Fruit fly (Drosophila melanogaster): ENCODE results near the gene Apc.

Apc gene

dm6 chr3R:28844611-28845376 is at the start of gene Apc, which contains the start of gene spg (continued):
- TF ChIP-seq cato (GFP tag; optimal IDR thresholded peaks at IDR 0.05; ENCODE audit: borderline replicate concordance) (peak; percentile 37), NC2α (GFP tag; optimal IDR thresholded peaks at IDR 0.05) (peak; percentile 76), dmrt11E (tag; optimal IDR thresholded peaks at IDR 0.05) (peak; percentile 30), CG11093 (GFP tag; IDR thresholded peaks at IDR 0.05) (no peak), CG8924 (tag; optimal IDR thresholded peaks at IDR 0.05) (peak; percentile 11), CG17186 (GFP tag; optimal IDR thresholded peaks at IDR 0.05) (peak; percentile 36), CG7928 (GFP tag; optimal IDR thresholded peaks at IDR 0.05) (no peak), CG42726 (GFP tag; IDR thresholded peaks at IDR 0.05; ENCODE audit: partially characterized antibody) (peak; percentile 69), CG17359 (tag; optimal IDR thresholded peaks at IDR 0.05) (peak; percentile 10), ind (GFP tag; optimal IDR thresholded peaks at IDR 0.05) (peak; percentile 26), CG13287 (GFP tag; IDR thresholded peaks at IDR 0.05; ENCODE audit: partially characterized antibody) (peak; percentile 80), CG9727 (GFP tag; optimal IDR thresholded peaks at IDR 0.05) (peak; percentile 20), nom (GFP tag; optimal IDR thresholded peaks at IDR 0.05) (peak; percentile 77), odd (GFP tag; optimal IDR thresholded peaks at IDR 0.05) (peak; percentile 50), jing (GFP tag; optimal IDR thresholded peaks at IDR 0.05) (no peak), CG6175 (GFP tag; IDR thresholded peaks at IDR 0.05) (no peak), cad (GFP tag; optimal IDR thresholded peaks at IDR 0.05) (peak; percentile 76), CG1647 (GFP tag; optimal IDR thresholded peaks at IDR 0.05) (no peak), dysf (GFP tag; IDR thresholded peaks at IDR 0.05) (peak; percentile 31; the same call in 1 of the 3 replicates), ken (GFP tag; IDR thresholded peaks at IDR 0.05) (peak; percentile 26; the same call in 1 of the 3 replicates), nmo (GFP tag; optimal IDR thresholded peaks at IDR 0.05) (peak; percentile 71), inv (GFP tag; IDR thresholded peaks at IDR 0.05; ENCODE audit: partially characterized antibody) (peak; percentile 61), sug (tag; optimal IDR thresholded peaks at IDR 0.05) (peak; percentile 93), CG6654 (GFP tag; optimal IDR thresholded peaks at IDR 0.05) (peak; percentile 99), Hey (tag; optimal IDR thresholded peaks at IDR 0.05) (peak; percentile 23), ham (GFP tag; IDR thresholded peaks at IDR 0.05) (no peak), CG31441 (GFP tag; IDR thresholded peaks at IDR 0.05) (peak; percentile 36), vnd (GFP tag; IDR thresholded peaks at IDR 0.05; ENCODE audit: partially characterized antibody) (peak; percentile 64), sisA (GFP tag; IDR thresholded peaks at IDR 0.05) (no peak), CG6765 (GFP tag; optimal IDR thresholded peaks at IDR 0.05) (peak; percentile 63), Jarid2 (GFP tag; optimal IDR thresholded peaks at IDR 0.05) (peak; percentile 86), ftz-f1 (GFP tag; optimal IDR thresholded peaks at IDR 0.05) (no peak), tgo (GFP tag; IDR thresholded peaks at IDR 0.05) (no peak), CG7963 (GFP tag; IDR thresholded peaks at IDR 0.05; ENCODE audit: partially characterized antibody) (no peak), Max (GFP tag; optimal IDR thresholded peaks at IDR 0.05) (no peak), Fer2 (tag; optimal IDR thresholded peaks at IDR 0.05) (no peak), CG15479 (GFP tag; optimal IDR thresholded peaks at IDR 0.05) (peak; percentile 89), Lpt (GFP tag; optimal IDR thresholded peaks at IDR 0.05) (no peak), CG9876 (GFP tag; optimal IDR thresholded peaks at IDR 0.05) (no peak), Hr39 (optimal IDR thresholded peaks at IDR 0.05) (no peak), CG12769 (tag; optimal IDR thresholded peaks at IDR 0.05) (peak; percentile 84), bbx (GFP tag; IDR thresholded peaks at IDR 0.05; ENCODE audit: partially characterized antibody) (peak; percentile 78), pzg (GFP tag; optimal IDR thresholded peaks at IDR 0.05) (peak; percentile 93), CG6689 (GFP tag; IDR thresholded peaks at IDR 0.05) (0 out of 2 replicates have a peak, but pooled peaks have one; percentile 10), HHEX (GFP tag; optimal IDR thresholded peaks at IDR 0.05) (peak; percentile 42), ssp (GFP tag; IDR thresholded peaks at IDR 0.05) (no peak), Bteb2 (GFP tag; optimal IDR thresholded peaks at IDR 0.05) (no peak), chinmo (GFP tag; IDR thresholded peaks at IDR 0.05; ENCODE audit: partially characterized antibody) (0 out of 4 replicates have a peak, but pooled peaks have one; percentile 17), lbe (GFP tag; optimal IDR thresholded peaks at IDR 0.05) (peak; percentile 16)
